Fruit fly (Drosophila melanogaster) Kc167 (cell line): ENCODE data around the gene mtsh.

Experiments
- Myc ChIP-seq: fragments of >200 bp; optimal IDR thresholded peaks from 2 replicates; lab custom pipeline; 2017; ENCODE audit warnings: missing external identifiers
- Sin3A ChIP-seq: fragments of >200 bp; optimal IDR thresholded peaks from 2 replicates; lab custom pipeline; 2018; ENCODE audit warnings: missing external identifiers
- h ChIP-seq: fragments of >200 bp; optimal IDR thresholded peaks from 3 replicates; lab custom pipeline; 2018; ENCODE audit warnings: missing external identifiers
- psq ChIP-seq: fragments of >200 bp; optimal IDR thresholded peaks from 2 replicates; lab custom pipeline; 2017; ENCODE audit warnings: missing external identifiers
- ttk ChIP-seq: sonication (Bioruptor generic); optimal IDR thresholded peaks from 2 replicates; lab custom pipeline; 2017; ENCODE audit warnings: missing external identifiers

- TF ChIP-seq psq (lab: Kevin White, UChicago) (no peak), Myc (lab: Kevin White, UChicago) (no peak), h (lab: Kevin White, UChicago) (no peak), Sin3A (lab: Kevin White, UChicago) (no peak), ttk (lab: Kevin White, UChicago) (no peak)
These were observed 18.3 kb upstream of the mtsh start, which contains the start of gene witty for dm6 chr2L:8338039-8338438.
